Worm (Caenorhabditis elegans) whole organism, L3 larva: ENCODE results near the gene taf-9.

Experiments used
- R02D3.7 ChIP-seq: fragments of 150-350 bp; optimal IDR thresholded peaks from 2 replicates; lab custom pipeline; 2014; ENCODE audit warnings: missing biosample characterization, missing genetic modification characterization
- ZK546.5 ChIP-seq: sonication (generic microtip); optimal IDR thresholded peaks from 2 replicates; lab custom pipeline; 2017; ENCODE audit warnings: missing biosample characterization, missing genetic modification characterization
- ama-1 ChIP-seq: fragments of 150-350 bp; optimal IDR thresholded peaks from 2 replicates; lab custom pipeline; 2018
- ceh-16 ChIP-seq: sonication (generic microtip); optimal IDR thresholded peaks from 2 replicates; lab custom pipeline; 2017; ENCODE audit warnings: missing biosample characterization, missing genetic modification characterization
- ceh-28 ChIP-seq: fragments of 150-350 bp; optimal IDR thresholded peaks from 2 replicates; lab custom pipeline; 2014; ENCODE audit warnings: missing biosample characterization, missing genetic modification reagents, missing genetic modification characterization
- daf-12 ChIP-seq: fragments of 150-350 bp; optimal IDR thresholded peaks from 2 replicates; lab custom pipeline; 2014; ENCODE audit warnings: missing biosample characterization, missing genetic modification reagents, missing genetic modification characterization
- egl-27 ChIP-seq: sonication (generic microtip); optimal IDR thresholded peaks from 4 replicates; lab custom pipeline; 2017; ENCODE audit warnings: missing biosample characterization, missing genetic modification reagents, missing genetic modification characterization
- egl-5 ChIP-seq: fragments of 150-350 bp; optimal IDR thresholded peaks from 2 replicates; lab custom pipeline; 2017; ENCODE audit warnings: missing biosample characterization, missing genetic modification reagents, missing genetic modification characterization, inconsistent platforms
- elt-1 ChIP-seq: fragments of 150-350 bp; optimal IDR thresholded peaks from 2 replicates; lab custom pipeline; 2014; ENCODE audit warnings: missing biosample characterization, missing genetic modification characterization
- elt-2 ChIP-seq: sonication (generic microtip); optimal IDR thresholded peaks from 2 replicates; lab custom pipeline; 2016; ENCODE audit warnings: missing genetic modification reagents, mild to moderate bottlenecking, missing genetic modification characterization, missing compliant biosample characterization
- elt-3 ChIP-seq, 3 experiments: fragments of 150-350 bp in 1 of 3; sonication (generic microtip) in 2 of 3; optimal IDR thresholded peaks; 2 replicates in 2 of 3; 4 replicates in 1 of 3; lab custom pipeline; 2014 to 2017; ENCODE audit warnings: missing biosample characterization in 3 of 3, missing genetic modification characterization in 3 of 3
- eor-1 ChIP-seq, 2 experiments: fragments of 150-350 bp; optimal IDR thresholded peaks; 2 replicates each; lab custom pipeline; 2014 to 2018; ENCODE audit warnings: missing biosample characterization in 2 of 2, missing genetic modification characterization in 2 of 2
- fkh-10 ChIP-seq: sonication (generic microtip); optimal IDR thresholded peaks from 2 replicates; lab custom pipeline; 2017; ENCODE audit warnings: missing biosample characterization, missing genetic modification reagents, missing genetic modification characterization
- fkh-2 ChIP-seq: fragments of 150-350 bp; optimal IDR thresholded peaks from 2 replicates; lab custom pipeline; 2014; ENCODE audit warnings: missing biosample characterization, missing genetic modification reagents, missing genetic modification characterization
- hmg-11 ChIP-seq: sonication (generic microtip); optimal IDR thresholded peaks from 2 replicates; lab custom pipeline; 2016; ENCODE audit warnings: missing genetic modification characterization, missing compliant biosample characterization
- jun-1 ChIP-seq: fragments of 150-350 bp; optimal IDR thresholded peaks from 2 replicates; lab custom pipeline; 2014; ENCODE audit warnings: missing biosample characterization, missing genetic modification reagents, missing genetic modification characterization
- lin-39 ChIP-seq: fragments of 150-350 bp; optimal IDR thresholded peaks from 2 replicates; lab custom pipeline; 2018; ENCODE audit warnings: missing biosample characterization, missing genetic modification reagents, missing genetic modification characterization
- lsy-12 ChIP-seq: sonication (generic microtip); optimal IDR thresholded peaks from 2 replicates; lab custom pipeline; 2016; ENCODE audit warnings: mild to moderate bottlenecking, missing genetic modification characterization, missing compliant biosample characterization
- mdl-1 ChIP-seq: fragments of 150-350 bp; optimal IDR thresholded peaks from 2 replicates; lab custom pipeline; 2014; ENCODE audit warnings: missing biosample characterization, missing genetic modification characterization
- nhr-12 ChIP-seq: fragments of 150-350 bp; optimal IDR thresholded peaks from 2 replicates; lab custom pipeline; 2014; ENCODE audit warnings: missing biosample characterization, missing genetic modification characterization
- nhr-28 ChIP-seq: fragments of 150-350 bp; optimal IDR thresholded peaks from 2 replicates; lab custom pipeline; 2014; ENCODE audit warnings: missing biosample characterization, missing genetic modification characterization
- nhr-76 ChIP-seq: fragments of 150-350 bp; sonication (generic microtip); optimal IDR thresholded peaks from 5 replicates; lab custom pipeline; 2014; ENCODE audit warnings: missing biosample characterization, missing genetic modification characterization
- pha-4 ChIP-seq: fragments of 150-350 bp; optimal IDR thresholded peaks from 2 replicates; lab custom pipeline; 2014; ENCODE audit warnings: missing biosample characterization, missing genetic modification reagents, missing genetic modification characterization
- pqm-1 ChIP-seq: fragments of 150-350 bp; optimal IDR thresholded peaks from 2 replicates; lab custom pipeline; 2017; ENCODE audit warnings: missing biosample characterization, missing genetic modification characterization, inconsistent platforms
- sea-2 ChIP-seq: fragments of 150-350 bp; sonication (generic microtip); optimal IDR thresholded peaks from 4 replicates; lab custom pipeline; 2014; ENCODE audit warnings: missing biosample characterization, missing genetic modification reagents, missing genetic modification characterization
- skn-1 ChIP-seq: fragments of 150-350 bp; optimal IDR thresholded peaks from 2 replicates; lab custom pipeline; 2014; ENCODE audit warnings: missing biosample characterization, missing genetic modification characterization
- snpc-4 ChIP-seq: fragments of 150-350 bp; optimal IDR thresholded peaks from 2 replicates; lab custom pipeline; 2014; ENCODE audit warnings: missing biosample characterization, missing genetic modification characterization
- tbx-2 ChIP-seq: sonication (generic microtip); optimal IDR thresholded peaks from 2 replicates; lab custom pipeline; 2016; ENCODE audit warnings: mild to moderate bottlenecking, missing genetic modification characterization, missing compliant biosample characterization
- unc-62 ChIP-seq: fragments of 150-350 bp; sonication (generic microtip); optimal IDR thresholded peaks from 4 replicates; lab custom pipeline; 2014; ENCODE audit warnings: missing biosample characterization, missing genetic modification reagents, missing genetic modification characterization
- ztf-11 ChIP-seq: fragments of 150-350 bp; optimal IDR thresholded peaks from 2 replicates; lab custom pipeline; 2014; ENCODE audit warnings: missing biosample characterization, missing genetic modification characterization
- ztf-4 ChIP-seq: fragments of 150-350 bp; optimal IDR thresholded peaks from 2 replicates; lab custom pipeline; 2014; ENCODE audit warnings: missing biosample characterization, missing genetic modification characterization

taf-9 gene

DNA sequence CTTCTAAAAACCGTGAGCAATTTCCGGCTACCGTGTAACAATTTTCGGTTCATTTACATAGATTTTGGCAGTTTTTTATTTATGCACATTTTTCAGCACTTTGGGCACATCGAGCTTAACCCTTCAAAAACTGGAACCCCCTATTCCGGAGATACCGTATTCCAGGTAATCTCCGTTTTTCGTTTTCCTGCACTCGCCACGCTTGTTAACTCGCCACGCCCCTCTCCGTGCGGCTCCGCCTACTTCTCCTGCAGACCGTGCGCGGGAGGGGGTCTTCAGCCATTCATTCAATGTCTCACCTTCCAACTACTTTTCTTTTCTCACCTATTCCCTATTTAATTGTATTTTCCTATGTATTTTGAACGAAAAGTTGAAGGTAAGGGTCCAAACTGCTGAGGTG is 36.0 kb downstream of the taf-9 start:
- TF ChIP-seq ceh-28 (tag; lab: Kevin White, UChicago) (no peak), fkh-10 (GFP tag; lab: Kevin White, UChicago) (no peak), hmg-11 (tag; lab: Kevin White, UChicago) (no peak), elt-1 (no peak), snpc-4 (tag; lab: Kevin White, UChicago) (no peak)

DNA sequence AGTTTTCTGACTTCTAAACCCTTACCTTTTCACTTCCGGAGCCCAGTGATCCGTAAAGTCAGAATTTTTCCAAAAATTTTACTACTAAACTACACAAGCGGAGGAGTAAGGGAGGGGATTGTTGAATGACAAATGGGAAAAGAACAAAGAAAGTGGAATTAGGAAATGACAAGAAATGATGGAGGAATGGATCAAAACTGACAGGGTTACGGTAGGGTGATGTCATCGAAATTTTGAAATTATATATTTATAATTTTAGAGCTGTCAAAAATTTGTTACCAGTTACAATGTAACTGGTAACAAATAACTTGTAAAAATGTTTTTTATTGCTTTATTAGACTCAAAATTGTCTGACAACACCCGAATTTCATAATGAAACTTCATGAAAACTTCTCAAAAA is 42.3 kb downstream of the taf-9 start:
- TF ChIP-seq sea-2 (GFP tag; lab: Kevin White, UChicago), result no peak
- peak; percentile 6 for TF ChIP-seq unc-62
- TF ChIP-seq, all 47 proteins: peak for 1

DNA sequence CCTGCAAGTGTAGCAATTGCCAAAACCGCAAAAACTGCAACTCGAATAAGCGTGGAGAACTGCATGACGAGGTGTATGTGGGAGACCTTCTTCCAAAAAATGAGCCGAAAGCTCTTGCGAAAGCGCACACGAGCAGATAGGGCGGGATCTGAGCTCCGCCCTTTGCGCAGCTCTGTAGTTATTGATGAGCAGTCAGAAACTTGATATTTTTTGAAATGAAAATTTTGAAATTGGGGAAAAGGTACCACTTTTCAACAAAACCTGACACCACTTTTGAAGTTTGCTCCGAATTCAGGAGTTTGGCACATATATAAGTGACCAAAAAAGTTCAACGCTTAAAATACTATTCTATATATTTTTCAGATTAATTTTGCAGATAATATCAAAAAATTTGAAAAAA is 43.7 kb downstream of the taf-9 start, which contains the start of gene flp-15:
flp-15 (minus strand) TSS at position 101 of the 400 bp plus-strand sequence.
- TF ChIP-seq sea-2 (GFP tag; lab: Kevin White, UChicago) (no peak), pha-4 (tag; lab: Kevin White, UChicago) (no peak), hmg-11 (tag; lab: Kevin White, UChicago) (no peak), eor-1 (tag; optimal IDR thresholded peaks at IDR 0.05; lab: Kevin White, UChicago) (no peak), fkh-2 (no peak), ztf-11 (tag; lab: Kevin White, UChicago) (no peak), elt-3 (tag; optimal IDR thresholded peaks at IDR 0.05; lab: Kevin White, UChicago) (no peak), lin-39 (tag; lab: Kevin White, UChicago) (no peak), ztf-4 (tag; lab: Kevin White, UChicago) (no peak), snpc-4 (tag; lab: Kevin White, UChicago) (no peak), mdl-1 (tag; lab: Kevin White, UChicago) (no peak), elt-2 (no peak), tbx-2 (tag; lab: Kevin White, UChicago) (no peak), lsy-12 (tag; lab: Kevin White, UChicago) (no peak), ceh-16 (tag; lab: Kevin White, UChicago) (no peak)

DNA sequence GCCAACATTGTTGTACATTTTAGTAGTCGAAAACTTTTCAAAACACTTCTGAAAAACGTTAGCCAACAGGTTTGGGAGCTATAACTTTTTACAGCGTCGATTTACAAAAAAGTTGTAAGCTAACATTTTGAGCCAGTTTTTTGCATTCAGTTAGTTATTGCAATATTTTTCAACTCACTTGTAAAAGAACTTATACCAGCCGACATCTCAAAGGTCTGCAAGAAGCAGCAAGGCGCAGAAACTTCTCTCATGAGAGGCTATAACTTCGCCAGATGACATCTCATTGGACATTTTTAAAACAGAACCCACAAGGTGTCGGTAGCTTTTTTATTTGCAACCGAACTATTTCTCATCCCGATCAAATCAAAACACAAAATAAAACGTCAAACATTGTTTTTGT is 45.4 kb downstream of the taf-9 start:
- TF ChIP-seq fkh-2, result no peak
- no peak for TF ChIP-seq ZK546.5 (tag; lab: Kevin White, UChicago)
- no peak for TF ChIP-seq hmg-11 (tag; lab: Kevin White, UChicago)
- TF ChIP-seq ceh-28 (tag; lab: Kevin White, UChicago), result no peak
- TF ChIP-seq ama-1 (lab: Kevin White, UChicago), result no peak
- TF ChIP-seq ztf-4 (tag; lab: Kevin White, UChicago), result no peak
- TF ChIP-seq pha-4 (tag; lab: Kevin White, UChicago), result no peak
- no peak for TF ChIP-seq R02D3.7 (tag; lab: Kevin White, UChicago)
- no peak for TF ChIP-seq nhr-76 (tag; lab: Kevin White, UChicago)
- TF ChIP-seq nhr-28, result no peak
- TF ChIP-seq elt-3 (tag; optimal IDR thresholded peaks at IDR 0.05; lab: Kevin White, UChicago), result no peak
- TF ChIP-seq nhr-12 (tag; lab: Kevin White, UChicago), result no peak
- TF ChIP-seq snpc-4 (tag; lab: Kevin White, UChicago), result no peak
- TF ChIP-seq egl-5 (tag; lab: Kevin White, UChicago), result no peak
- no peak for TF ChIP-seq egl-27 (tag; lab: Kevin White, UChicago)
- TF ChIP-seq elt-1, result no peak
- no peak for TF ChIP-seq lin-39 (tag; lab: Kevin White, UChicago)
- TF ChIP-seq, all 47 proteins: peak for 0

DNA sequence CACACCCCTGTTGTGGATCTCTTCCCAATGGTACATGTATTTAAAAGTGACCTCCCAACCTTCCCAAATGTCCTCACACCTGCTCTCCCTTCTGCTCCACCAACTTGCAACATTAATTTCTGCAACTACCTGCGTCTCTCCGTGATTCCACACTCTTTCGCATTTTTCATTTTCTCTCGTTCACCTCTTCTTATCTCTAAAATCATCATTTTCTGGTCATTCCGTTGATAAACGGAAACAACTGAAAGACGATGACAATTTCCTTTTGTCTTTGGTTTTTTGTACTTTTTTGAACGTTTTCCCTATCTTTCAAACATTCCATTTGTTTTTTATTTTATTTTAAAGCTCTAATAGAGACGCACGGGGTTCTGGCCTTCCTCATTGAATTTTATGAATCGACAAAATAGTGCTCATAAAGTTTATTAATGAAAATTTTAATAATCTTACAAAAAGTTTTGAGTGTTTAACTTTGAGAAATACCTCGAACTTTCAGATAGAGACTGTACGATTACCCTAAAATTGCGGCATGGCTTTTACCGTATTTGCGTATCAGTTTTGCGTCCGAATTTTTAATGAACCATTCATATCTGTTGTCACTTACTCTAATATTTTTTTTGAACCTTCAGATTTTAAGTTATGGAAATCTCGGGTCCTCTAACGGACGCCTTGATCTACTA is 48.7 kb downstream of the taf-9 start, which contains the start of gene aqp-11:
aqp-11 (plus strand) TSS at position 627 of the 677 bp plus-strand sequence.
- no peak for TF ChIP-seq jun-1 (tag; lab: Kevin White, UChicago)
- no peak for TF ChIP-seq elt-1
- TF ChIP-seq elt-2, result peak; percentile 71
- peak; percentile 66 for TF ChIP-seq pqm-1 (tag; lab: Kevin White, UChicago)
- no peak for TF ChIP-seq nhr-12 (tag; lab: Kevin White, UChicago)
- no peak for TF ChIP-seq egl-27 (tag; lab: Kevin White, UChicago)
- TF ChIP-seq pha-4 (tag; lab: Kevin White, UChicago), result peak; percentile 19
- TF ChIP-seq nhr-28, result no peak
- TF ChIP-seq ZK546.5 (tag; lab: Kevin White, UChicago), result no peak
- no peak for TF ChIP-seq daf-12 (tag; lab: Kevin White, UChicago)
- no peak for TF ChIP-seq ztf-11 (tag; lab: Kevin White, UChicago)
- TF ChIP-seq R02D3.7 (tag; lab: Kevin White, UChicago), result no peak
- peak; percentile 99 for TF ChIP-seq skn-1 (tag; lab: Kevin White, UChicago)
- no peak for TF ChIP-seq ceh-16 (tag; lab: Kevin White, UChicago)
- no peak for TF ChIP-seq sea-2 (GFP tag; lab: Kevin White, UChicago)
- TF ChIP-seq ztf-4 (tag; lab: Kevin White, UChicago), result no peak
- TF ChIP-seq, all 47 proteins: peak for 4
